Worm (Caenorhabditis elegans): Measurements from ENCODE around the gene chil-10.

DNA sequence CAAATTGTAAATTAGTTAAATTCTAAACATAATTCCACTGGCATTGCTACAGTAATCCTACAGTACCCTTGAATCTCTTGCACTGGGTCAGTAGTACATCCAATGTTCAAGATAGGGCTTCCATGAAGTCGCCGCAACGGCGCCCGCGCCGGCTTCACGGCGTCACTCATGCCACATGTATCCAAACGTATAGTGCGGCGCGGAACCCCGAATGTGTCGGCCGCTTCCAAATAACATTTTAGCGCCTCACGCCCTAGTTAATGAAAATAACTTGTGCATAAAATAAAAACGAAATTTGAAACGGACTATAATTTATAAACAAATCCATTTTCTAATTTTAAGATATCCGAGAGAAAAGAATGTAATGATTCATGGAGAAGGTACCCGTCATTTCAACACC, 21.7 kb upstream of the chil-10 start:
- TF ChIP-seq dve-1 (tag; optimal IDR thresholded peaks at IDR 0.05) (no peak), pha-4 (tag; optimal IDR thresholded peaks at IDR 0.05) (no peak), ceh-34 (tag; optimal IDR thresholded peaks at IDR 0.05) (no peak), unc-3 (GFP tag; conservative IDR thresholded peaks at IDR 0.05) (no peak), unc-3 (tag; optimal IDR thresholded peaks at IDR 0.05) (no peak), odd-2 (tag; optimal IDR thresholded peaks at IDR 0.05) (no peak)

Measured in whole organism, late embryonic.